Worm (Caenorhabditis elegans): ENCODE results near the gene sra-12.

DNA sequence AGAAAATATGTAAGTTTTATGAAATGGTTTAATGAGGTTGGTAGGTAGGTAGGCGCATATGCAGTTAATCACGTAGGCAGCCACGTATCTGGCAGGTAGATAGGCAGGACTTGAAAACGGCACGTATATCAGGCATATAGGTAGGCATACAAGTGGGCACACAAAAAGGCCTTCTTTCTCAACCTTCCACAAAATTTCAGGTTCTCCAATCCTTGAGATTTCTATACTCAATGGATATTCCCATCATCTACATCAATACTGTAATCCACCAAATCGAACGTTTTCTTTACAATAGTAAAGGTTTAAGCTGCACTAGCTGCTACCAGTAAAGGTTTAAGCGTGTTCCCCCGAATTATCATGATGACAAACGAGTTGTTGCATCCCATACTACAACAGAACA, 28.0 kb upstream of the sra-12 start:
- TF ChIP-seq W03F9.2 (tag; optimal IDR thresholded peaks at IDR 0.05) (no peak), him-1 (tag; optimal IDR thresholded peaks at IDR 0.05) (no peak)

Data from whole organism, L4/young adult.